Worm (Caenorhabditis elegans): ENCODE data around the gene C04G6.6.
A peak's percentile ranks its signal among the peaks of the same experiment; 100 is the strongest.

Gene C04G6.6

DNA sequence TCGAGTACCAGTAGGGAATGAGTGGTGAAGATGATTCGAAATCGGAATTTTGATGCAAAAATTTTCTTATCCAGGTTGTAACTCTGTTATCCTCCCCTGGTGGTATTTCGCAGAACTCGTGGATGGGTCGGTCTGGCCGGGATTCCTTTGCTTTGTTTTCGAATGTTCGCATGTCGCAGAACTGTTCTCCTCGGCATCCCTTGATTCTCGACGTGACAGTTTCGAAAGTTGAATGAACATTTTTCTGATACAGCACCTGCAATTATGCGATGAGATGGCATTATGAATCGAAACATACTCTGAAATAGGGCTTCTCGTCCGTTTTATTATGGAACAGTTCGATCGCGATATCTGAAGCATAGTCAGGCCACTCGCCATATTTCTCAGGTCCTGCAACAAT, 43.3 kb downstream of the C04G6.6 start (continued):
- TF ChIP-seq unc-130 (GFP tag; optimal IDR thresholded peaks at IDR 0.05) (peak; percentile 9), B0336.3 (GFP tag; IDR thresholded peaks at IDR 0.05) (peak; percentile 89), lsl-1 (GFP tag; optimal IDR thresholded peaks at IDR 0.05) (peak; percentile 34)

- TF ChIP-seq tbx-9 (tag; optimal IDR thresholded peaks at IDR 0.05; ENCODE audit: borderline replicate concordance): no peak
- no peak for TF ChIP-seq ama-1 (optimal IDR thresholded peaks at IDR 0.05)
- no peak for TF ChIP-seq ama-1 (GFP tag; optimal IDR thresholded peaks at IDR 0.05)
- TF ChIP-seq cebp-1 (GFP tag; IDR thresholded peaks at IDR 0.05): no peak
- TF ChIP-seq cebp-1 (tag; optimal IDR thresholded peaks at IDR 0.05): peak; percentile 76
- no peak for TF ChIP-seq aptf-3 (GFP tag; IDR thresholded peaks at IDR 0.05)
- TF ChIP-seq madf-3 (GFP tag; IDR thresholded peaks at IDR 0.05): peak; percentile 77; the same call in 1 of the 2 replicates
- peak; percentile 6 for TF ChIP-seq F57C9.4 (tag; optimal IDR thresholded peaks at IDR 0.05)
- peak; percentile 89 for TF ChIP-seq ceh-91 (GFP tag; IDR thresholded peaks at IDR 0.05)
- TF ChIP-seq hrde-1 (tag; optimal IDR thresholded peaks at IDR 0.05; ENCODE audit: borderline replicate concordance): peak; percentile 45
- TF ChIP-seq efl-1 (GFP tag; optimal IDR thresholded peaks at IDR 0.05): peak; percentile 80
- no peak for TF ChIP-seq ceh-40 (GFP tag; IDR thresholded peaks at IDR 0.05)
- no peak for TF ChIP-seq nhr-179 (tag; optimal IDR thresholded peaks at IDR 0.05)
- peak; percentile 90 for TF ChIP-seq ceh-100 (GFP tag; IDR thresholded peaks at IDR 0.05)
- TF ChIP-seq let-607 (tag; optimal IDR thresholded peaks at IDR 0.05): peak; percentile 27 to 76
- peak; percentile 82 for TF ChIP-seq dpl-1 (GFP tag; optimal IDR thresholded peaks at IDR 0.05)
- TF ChIP-seq F57A8.1 (GFP tag; optimal IDR thresholded peaks at IDR 0.05): no peak
- no peak for TF ChIP-seq nhr-120 (GFP tag; IDR thresholded peaks at IDR 0.05)
- TF ChIP-seq egl-18 (GFP tag; IDR thresholded peaks at IDR 0.05): no peak
- no peak for TF ChIP-seq rec-8 (tag; optimal IDR thresholded peaks at IDR 0.05)
- peak; percentile 75 for TF ChIP-seq ekl-4 (GFP tag; IDR thresholded peaks at IDR 0.05)
- TF ChIP-seq ceh-27 (GFP tag; optimal IDR thresholded peaks at IDR 0.05): peak; percentile 92
- TF ChIP-seq F52B5.7 (tag; optimal IDR thresholded peaks at IDR 0.05): no peak
- no peak for TF ChIP-seq sptf-2 (GFP tag; optimal IDR thresholded peaks at IDR 0.05)
- peak; percentile 56 for TF ChIP-seq K12H6.12 (tag; optimal IDR thresholded peaks at IDR 0.05)
- peak; percentile 8 to 91 (median 70) for TF ChIP-seq lin-35 (GFP tag; optimal IDR thresholded peaks at IDR 0.05)
- peak; percentile 88 for TF ChIP-seq dox-1 (GFP tag; IDR thresholded peaks at IDR 0.05)
- peak; percentile 86 for TF ChIP-seq attf-5 (GFP tag; optimal IDR thresholded peaks at IDR 0.05)
- TF ChIP-seq D2030.7 (GFP tag; IDR thresholded peaks at IDR 0.05): peak; percentile 83
- peak; percentile 79 for TF ChIP-seq F23B12.7 (tag; optimal IDR thresholded peaks at IDR 0.05; ENCODE audit: insufficient read depth)
- peak; percentile 81 for TF ChIP-seq snpc-3.4 (tag; optimal IDR thresholded peaks at IDR 0.05)
- no peak for TF ChIP-seq nfya-1 (tag; optimal IDR thresholded peaks at IDR 0.05; ENCODE audit: borderline replicate concordance, insufficient read depth)
- TF ChIP-seq hmg-20 (GFP tag; IDR thresholded peaks at IDR 0.05): peak; percentile 48; the same call in 1 of the 2 replicates
- TF ChIP-seq ztf-25 (GFP tag; IDR thresholded peaks at IDR 0.05): no peak
- peak; percentile 52; the same call in 1 of the 2 replicates for TF ChIP-seq Y53G8AR.9 (GFP tag; conservative IDR thresholded peaks at IDR 0.05)
- TF ChIP-seq rpc-1 (optimal IDR thresholded peaks at IDR 0.05): peak; percentile 26
- peak; percentile 4 for TF ChIP-seq rpc-1 (tag; optimal IDR thresholded peaks at IDR 0.05)
- peak; percentile 89 for TF ChIP-seq pbrm-1 (GFP tag; IDR thresholded peaks at IDR 0.05)
- peak; percentile 54 for TF ChIP-seq pha-4 (tag; optimal IDR thresholded peaks at IDR 0.05)
- TF ChIP-seq egrh-3 (GFP tag; IDR thresholded peaks at IDR 0.05): peak; percentile 77
- TF ChIP-seq Y95B8A.8 (GFP tag; IDR thresholded peaks at IDR 0.05): 0 out of 2 replicates have a peak, but pooled peaks have one; percentile 54
- TF ChIP-seq F22D6.2 (tag; optimal IDR thresholded peaks at IDR 0.05): no peak
- TF ChIP-seq tlf-1 (GFP tag; optimal IDR thresholded peaks at IDR 0.05): peak; percentile 85
- no peak for TF ChIP-seq attf-6 (GFP tag; IDR thresholded peaks at IDR 0.05)
Observed at ce11 chrII:5055129-5055666, 44.4 kb downstream of the C04G6.6 start, which contains the start of the genes ify-1 and rpl-22. ify-1 (minus strand) TSS chrII:5055179. rpl-22 (plus strand) TSS chrII:5055616.

Data from whole organism, young adult.